Fruit fly (Drosophila melanogaster): ENCODE data around the gene trbl.

- no peak for TF ChIP-seq pan (optimal IDR thresholded peaks at IDR 0.05)
- TF ChIP-seq psq (optimal IDR thresholded peaks at IDR 0.05) = no peak
- TF ChIP-seq CG8478 (optimal IDR thresholded peaks at IDR 0.05) = no peak
- no peak for TF ChIP-seq Dll (optimal IDR thresholded peaks at IDR 0.05)
- TF ChIP-seq usp (GFP tag; optimal IDR thresholded peaks at IDR 0.05) = no peak
- no peak for TF ChIP-seq EcR (GFP tag; optimal IDR thresholded peaks at IDR 0.05)
Observed at dm6 chr3L:20375878-20376563, 25.4 kb downstream of the trbl start, which contains the start of the genes Ide and RhoBTB.
